Worm (Caenorhabditis elegans) whole organism, L1 larva: ENCODE measurements around the gene ceh-33.

Experiments used
- ces-1 ChIP-seq: fragments of 150-350 bp; optimal IDR thresholded peaks from 2 replicates; lab custom pipeline; 2014; ENCODE audit warnings: missing biosample characterization, missing genetic modification reagents, missing genetic modification characterization
- elt-3 ChIP-seq, 6 experiments: fragments of 150-350 bp in 1 of 6; sonication (generic microtip); optimal IDR thresholded peaks; 2 replicates each; lab custom pipeline; 2017 to 2018; ENCODE audit warnings: missing biosample characterization in 6 of 6, missing genetic modification characterization in 6 of 6, inconsistent platforms in 1 of 6
- nhr-77 ChIP-seq: fragments of 150-350 bp; optimal IDR thresholded peaks from 2 replicates; lab custom pipeline; 2014; ENCODE audit warnings: missing biosample characterization, missing genetic modification characterization
- pax-3 ChIP-seq: fragments of 200-800 bp; sonication (Bioruptor generic); optimal IDR thresholded peaks from 2 replicates; lab custom pipeline; 2018; ENCODE audit warnings: mild to moderate bottlenecking, missing genetic modification characterization, moderate library complexity, missing compliant biosample characterization

DNA sequence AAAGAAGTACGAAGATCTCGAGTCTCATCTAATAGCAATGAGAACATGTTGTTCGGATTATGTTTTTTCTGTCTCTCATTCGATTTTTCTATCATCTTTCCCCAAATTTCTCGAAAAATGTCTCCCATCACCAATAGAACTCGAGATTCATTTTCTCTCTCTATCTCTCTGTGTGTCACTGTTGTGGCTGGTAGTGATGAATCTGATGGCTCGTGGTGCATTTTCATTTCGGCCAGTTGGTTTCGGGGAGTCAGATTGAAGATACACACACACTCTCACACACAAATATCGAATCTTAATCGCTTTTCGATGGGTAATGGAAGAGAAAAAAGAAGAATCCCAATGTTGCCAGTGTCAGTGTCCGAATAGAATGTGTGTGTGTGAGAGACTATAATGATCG lies 28.5 kb downstream of the ceh-33 start:
- TF ChIP-seq ces-1 (GFP tag; lab: Kevin White, UChicago): no peak
- TF ChIP-seq pax-3 (tag; lab: Kevin White, UChicago): no peak
- no peak for TF ChIP-seq elt-3 (tag; optimal IDR thresholded peaks at IDR 0.05; lab: Kevin White, UChicago)
- TF ChIP-seq nhr-77 (tag; lab: Kevin White, UChicago): no peak
